Worm (Caenorhabditis elegans) whole organism, L2 larva: Measurements from ENCODE around the gene cutl-29.

Experiments used
- C34F6.9 ChIP-seq: fragments of 150-350 bp; optimal IDR thresholded peaks from 2 replicates; lab custom pipeline; 2014; ENCODE audit warnings: missing biosample characterization, missing genetic modification characterization
- F13H6.1 ChIP-seq: sonication (generic microtip); optimal IDR thresholded peaks from 2 replicates; lab custom pipeline; 2016; ENCODE audit warnings: missing genetic modification characterization, missing compliant biosample characterization
- ZK546.5 ChIP-seq: sonication (generic microtip); optimal IDR thresholded peaks from 2 replicates; lab custom pipeline; 2017; ENCODE audit warnings: missing biosample characterization, missing genetic modification characterization
- alr-1 ChIP-seq: fragments of 150-350 bp; optimal IDR thresholded peaks from 2 replicates; lab custom pipeline; 2014; ENCODE audit warnings: missing biosample characterization, missing genetic modification characterization
- aly-2 ChIP-seq: fragments of 150-350 bp; optimal IDR thresholded peaks from 2 replicates; lab custom pipeline; 2014; ENCODE audit warnings: missing biosample characterization, missing genetic modification characterization
- ama-1 ChIP-seq: fragments of 150-350 bp; optimal IDR thresholded peaks from 2 replicates; lab custom pipeline; 2018; ENCODE audit warnings: inconsistent platforms
- blmp-1 ChIP-seq: sonication (generic microtip); optimal IDR thresholded peaks from 2 replicates; lab custom pipeline; 2017; ENCODE audit warnings: missing genetic modification characterization, mild to moderate bottlenecking, missing compliant biosample characterization, antibody characterized with exemption, moderate library complexity; ENCODE audit not compliant: insufficient read depth
- ceh-16 ChIP-seq: fragments of 150-350 bp; optimal IDR thresholded peaks from 2 replicates; lab custom pipeline; 2014; ENCODE audit warnings: missing biosample characterization, missing genetic modification characterization
- ceh-82 ChIP-seq: fragments of 150-350 bp; optimal IDR thresholded peaks from 2 replicates; lab custom pipeline; 2014; ENCODE audit warnings: missing biosample characterization, missing genetic modification characterization
- crh-2 ChIP-seq: sonication (generic microtip); optimal IDR thresholded peaks from 2 replicates; lab custom pipeline; 2017; ENCODE audit warnings: missing biosample characterization, missing genetic modification characterization
- dmd-4 ChIP-seq: sonication (generic microtip); optimal IDR thresholded peaks from 2 replicates; lab custom pipeline; 2017; ENCODE audit warnings: missing biosample characterization, missing genetic modification characterization
- egl-27 ChIP-seq: sonication (generic microtip); optimal IDR thresholded peaks from 3 replicates; lab custom pipeline; 2017; ENCODE audit warnings: missing biosample characterization, missing genetic modification reagents, missing genetic modification characterization
- elt-1 ChIP-seq: fragments of 150-350 bp; optimal IDR thresholded peaks from 2 replicates; lab custom pipeline; 2014; ENCODE audit warnings: missing biosample characterization, missing genetic modification characterization
- elt-3 ChIP-seq: sonication (generic microtip); optimal IDR thresholded peaks from 2 replicates; lab custom pipeline; 2017; ENCODE audit warnings: missing biosample characterization, missing genetic modification characterization
- fos-1 ChIP-seq: fragments of 150-350 bp; optimal IDR thresholded peaks from 2 replicates; lab custom pipeline; 2014; ENCODE audit warnings: missing biosample characterization, missing genetic modification characterization
- gmeb-1 ChIP-seq: fragments of 150-350 bp; optimal IDR thresholded peaks from 2 replicates; lab custom pipeline; 2014; ENCODE audit warnings: missing biosample characterization, missing genetic modification characterization
- lin-11 ChIP-seq: fragments of 150-350 bp; sonication (generic microtip); optimal IDR thresholded peaks from 2 replicates; lab custom pipeline; 2014; ENCODE audit warnings: missing biosample characterization, missing genetic modification characterization, inconsistent platforms, mixed read lengths
- lin-39 ChIP-seq: fragments of 150-350 bp; optimal IDR thresholded peaks from 2 replicates; lab custom pipeline; 2014; ENCODE audit warnings: missing biosample characterization, missing genetic modification reagents, missing genetic modification characterization
- lsy-2 ChIP-seq, 2 experiments: fragments of 150-350 bp in 1 of 2; sonication (generic microtip) in 1 of 2; optimal IDR thresholded peaks; 2 replicates each; lab custom pipeline; 2014 to 2017; ENCODE audit warnings: missing biosample characterization in 2 of 2, missing genetic modification characterization in 2 of 2
- mab-5 ChIP-seq: fragments of 150-350 bp; optimal IDR thresholded peaks from 2 replicates; lab custom pipeline; 2014; ENCODE audit warnings: missing biosample characterization, missing genetic modification characterization
- nhr-10 ChIP-seq: sonication (generic microtip); optimal IDR thresholded peaks from 2 replicates; lab custom pipeline; 2017; ENCODE audit warnings: missing biosample characterization, missing genetic modification characterization
- nhr-11 ChIP-seq: fragments of 150-350 bp; optimal IDR thresholded peaks from 2 replicates; lab custom pipeline; 2014; ENCODE audit warnings: missing biosample characterization, missing genetic modification characterization
- nhr-129 ChIP-seq: fragments of 150-350 bp; optimal IDR thresholded peaks from 2 replicates; lab custom pipeline; 2014; ENCODE audit warnings: missing biosample characterization, missing genetic modification characterization
- nhr-21 ChIP-seq: fragments of 150-350 bp; optimal IDR thresholded peaks from 2 replicates; lab custom pipeline; 2014; ENCODE audit warnings: missing biosample characterization, missing genetic modification characterization
- nhr-23 ChIP-seq: fragments of 150-350 bp; optimal IDR thresholded peaks from 2 replicates; lab custom pipeline; 2014; ENCODE audit warnings: missing biosample characterization, missing genetic modification reagents, missing genetic modification characterization
- nhr-237 ChIP-seq: fragments of 150-350 bp; optimal IDR thresholded peaks from 2 replicates; lab custom pipeline; 2014; ENCODE audit warnings: missing biosample characterization, missing genetic modification characterization
- nhr-25 ChIP-seq: fragments of 150-350 bp; sonication (generic microtip); optimal IDR thresholded peaks from 3 replicates; lab custom pipeline; 2014; ENCODE audit warnings: missing biosample characterization, missing genetic modification characterization
- nhr-6 ChIP-seq: fragments of 150-350 bp; optimal IDR thresholded peaks from 2 replicates; lab custom pipeline; 2014; ENCODE audit warnings: missing biosample characterization, missing genetic modification characterization
- nhr-77 ChIP-seq: fragments of 150-350 bp; optimal IDR thresholded peaks from 2 replicates; lab custom pipeline; 2014; ENCODE audit warnings: missing biosample characterization, missing genetic modification characterization
- sem-4 ChIP-seq: fragments of 150-350 bp; optimal IDR thresholded peaks from 2 replicates; lab custom pipeline; 2014; ENCODE audit warnings: missing biosample characterization, missing genetic modification reagents, missing genetic modification characterization
- sma-9 ChIP-seq, 2 experiments: fragments of 150-350 bp in 1 of 2; sonication (generic microtip) in 1 of 2; optimal IDR thresholded peaks; 2 replicates each; lab custom pipeline; 2014 to 2016; ENCODE audit warnings: missing genetic modification characterization in 2 of 2, mild to moderate bottlenecking in 1 of 2, missing biosample characterization in 1 of 2, missing compliant biosample characterization in 1 of 2, missing genetic modification reagents in 1 of 2, moderate library complexity in 1 of 2
- snpc-4 ChIP-seq: fragments of 150-350 bp; optimal IDR thresholded peaks from 2 replicates; lab custom pipeline; 2014; ENCODE audit warnings: missing biosample characterization, missing genetic modification characterization
- unc-55 ChIP-seq: fragments of 150-350 bp; sonication (generic microtip); optimal IDR thresholded peaks from 3 replicates; lab custom pipeline; 2014; ENCODE audit warnings: missing biosample characterization, missing genetic modification reagents, missing genetic modification characterization
- zag-1 ChIP-seq: fragments of 150-350 bp; optimal IDR thresholded peaks from 2 replicates; lab custom pipeline; 2014; ENCODE audit warnings: missing biosample characterization, missing genetic modification characterization
- ztf-11 ChIP-seq: sonication (generic microtip); optimal IDR thresholded peaks from 2 replicates; lab custom pipeline; 2017; ENCODE audit warnings: missing biosample characterization, missing genetic modification characterization
- ztf-4 ChIP-seq: fragments of 150-350 bp; optimal IDR thresholded peaks from 2 replicates; lab custom pipeline; 2014; ENCODE audit warnings: missing biosample characterization, missing genetic modification characterization

The cutl-29 gene

DNA sequence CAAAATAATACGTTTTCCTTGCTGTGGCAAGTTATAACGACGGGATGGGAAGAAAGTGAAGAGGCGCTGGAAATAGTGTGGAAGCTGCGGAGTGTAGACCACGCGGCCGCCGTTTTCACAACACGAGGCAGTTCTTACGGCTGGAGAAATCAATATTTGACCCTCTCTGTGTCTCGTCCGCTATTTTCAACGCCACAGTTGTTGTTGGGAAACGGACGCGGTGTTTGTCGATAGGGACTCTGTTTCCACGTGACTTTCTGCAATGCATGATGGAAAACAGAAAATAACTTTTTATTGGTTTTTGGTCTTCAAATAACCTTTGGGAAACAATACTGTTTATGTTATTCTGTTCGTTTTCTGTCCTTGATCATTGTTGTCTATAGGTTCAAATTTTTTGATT lies 39.0 kb downstream of the cutl-29 start, which contains the start of gene K02A6.3 (continued):
- TF ChIP-seq nhr-10 (no peak), lsy-2 (tag; optimal IDR thresholded peaks at IDR 0.05; lab: Kevin White, UChicago) (peak; percentile 21 to 84), ztf-4 (tag; lab: Kevin White, UChicago) (peak; percentile 86), dmd-4 (no peak), nhr-237 (no peak), fos-1 (tag; lab: Kevin White, UChicago) (peak; percentile 72), mab-5 (tag; lab: Kevin White, UChicago) (peak; percentile 80), lin-39 (tag; lab: Kevin White, UChicago) (no peak), nhr-23 (tag; lab: Kevin White, UChicago) (no peak), sma-9 (GFP tag; optimal IDR thresholded peaks at IDR 0.05; lab: Kevin White, UChicago) (peak; percentile 97), sma-9 (tag; optimal IDR thresholded peaks at IDR 0.05; lab: Kevin White, UChicago) (no peak), nhr-129 (tag; lab: Kevin White, UChicago) (peak; percentile 96), blmp-1 (peak; percentile 93), elt-3 (tag; lab: Kevin White, UChicago) (no peak), crh-2 (tag; lab: Kevin White, UChicago) (peak; percentile 93), zag-1 (tag; lab: Kevin White, UChicago) (no peak), ceh-82 (no peak), nhr-77 (tag; lab: Kevin White, UChicago) (no peak)

DNA sequence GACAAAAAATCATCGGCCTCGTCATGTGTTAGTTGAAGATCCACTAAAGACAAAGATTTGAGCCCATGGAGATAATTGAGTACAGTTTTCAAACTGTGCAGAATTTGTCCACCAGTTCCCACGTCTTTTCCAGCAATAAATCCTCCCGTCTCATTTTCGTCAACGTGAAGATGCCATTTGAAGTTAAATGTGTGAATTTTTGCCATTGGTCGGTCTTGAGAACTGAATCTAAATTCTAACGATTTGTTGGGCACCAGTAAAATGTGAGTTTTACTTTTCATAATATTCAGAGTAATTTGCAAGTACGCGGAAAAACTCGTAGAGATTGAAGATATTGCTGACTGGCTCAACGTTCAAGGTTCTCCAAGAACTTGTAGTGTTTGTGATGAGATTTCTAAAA lies 40.2 kb downstream of the cutl-29 start:
- TF ChIP-seq egl-27 (tag; lab: Kevin White, UChicago): no peak

DNA sequence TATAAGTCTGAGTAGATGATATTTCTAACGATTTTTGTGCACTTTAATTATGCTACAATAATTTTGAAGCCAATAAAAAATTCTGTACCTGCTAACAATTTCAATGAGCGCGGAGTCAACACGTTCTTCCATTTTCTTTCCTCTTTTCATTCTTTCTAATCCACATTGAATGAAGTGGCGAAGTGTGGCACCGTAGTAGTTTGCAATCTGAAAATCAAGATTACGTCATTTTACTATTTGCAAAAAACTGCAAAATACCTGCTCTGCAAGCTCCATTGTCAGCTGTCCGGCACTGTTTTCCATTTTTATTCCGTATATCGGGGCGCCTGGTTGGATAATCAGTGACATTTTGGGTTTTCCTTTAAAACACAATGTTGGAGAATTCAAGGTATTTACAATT lies 41.6 kb downstream of the cutl-29 start:
- TF ChIP-seq aly-2 (tag; lab: Kevin White, UChicago) (no peak), unc-55 (no peak), lin-39 (tag; lab: Kevin White, UChicago) (no peak), elt-1 (no peak), ztf-4 (tag; lab: Kevin White, UChicago) (no peak), sem-4 (no peak), sma-9 (GFP tag; optimal IDR thresholded peaks at IDR 0.05; lab: Kevin White, UChicago) (no peak), sma-9 (tag; optimal IDR thresholded peaks at IDR 0.05; lab: Kevin White, UChicago) (no peak), egl-27 (tag; lab: Kevin White, UChicago) (no peak), alr-1 (no peak), mab-5 (tag; lab: Kevin White, UChicago) (no peak), nhr-77 (tag; lab: Kevin White, UChicago) (no peak)

DNA sequence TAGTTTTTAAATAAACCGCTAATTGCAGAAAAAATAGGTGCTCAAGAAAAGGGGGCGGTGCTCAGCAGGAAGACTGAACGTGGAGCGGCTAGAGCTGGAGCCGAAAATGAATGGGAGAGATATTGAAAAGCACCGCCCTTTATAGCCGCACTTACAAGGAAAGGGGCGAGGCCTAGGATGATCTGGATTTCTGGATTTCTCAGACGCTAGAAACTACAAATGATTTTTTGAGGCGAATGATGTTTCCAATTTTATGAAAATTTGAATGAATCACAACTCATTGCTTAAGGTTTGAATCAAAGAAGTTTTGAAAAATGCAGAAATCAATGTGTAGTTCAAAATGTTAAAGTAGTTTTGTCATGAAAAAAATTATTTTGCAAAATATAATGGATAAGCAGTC lies 45.9 kb downstream of the cutl-29 start, which contains the start of gene K02A6.2:
Gene K02A6.2 (minus strand): TSS at position 101 of the 400 bp plus-strand sequence.
- TF ChIP-seq blmp-1 (no peak), lin-39 (tag; lab: Kevin White, UChicago) (no peak), fos-1 (tag; lab: Kevin White, UChicago) (no peak), ama-1 (lab: Kevin White, UChicago) (no peak), nhr-77 (tag; lab: Kevin White, UChicago) (no peak), nhr-11 (tag; lab: Kevin White, UChicago) (no peak), dmd-4 (no peak), nhr-21 (tag; lab: Kevin White, UChicago) (no peak), crh-2 (tag; lab: Kevin White, UChicago) (no peak), elt-1 (no peak), ceh-82 (no peak), sem-4 (no peak), nhr-6 (tag; lab: Kevin White, UChicago) (no peak), sma-9 (GFP tag; optimal IDR thresholded peaks at IDR 0.05; lab: Kevin White, UChicago) (no peak), sma-9 (tag; optimal IDR thresholded peaks at IDR 0.05; lab: Kevin White, UChicago) (no peak), nhr-25 (tag; lab: Kevin White, UChicago) (no peak)

- TF ChIP-seq F13H6.1 (no peak), ceh-16 (tag; lab: Kevin White, UChicago) (no peak), nhr-23 (tag; lab: Kevin White, UChicago) (no peak), alr-1 (no peak), dmd-4 (no peak), ama-1 (lab: Kevin White, UChicago) (no peak), gmeb-1 (tag; lab: Kevin White, UChicago) (no peak), sma-9 (GFP tag; optimal IDR thresholded peaks at IDR 0.05; lab: Kevin White, UChicago) (no peak), sma-9 (tag; optimal IDR thresholded peaks at IDR 0.05; lab: Kevin White, UChicago) (no peak), crh-2 (tag; lab: Kevin White, UChicago) (no peak), unc-55 (no peak), lin-11 (tag; lab: Kevin White, UChicago) (no peak), ztf-4 (tag; lab: Kevin White, UChicago) (no peak), zag-1 (tag; lab: Kevin White, UChicago) (no peak), nhr-11 (tag; lab: Kevin White, UChicago) (no peak), ztf-11 (tag; lab: Kevin White, UChicago) (no peak), snpc-4 (tag; lab: Kevin White, UChicago) (no peak), ZK546.5 (tag; lab: Kevin White, UChicago) (no peak), C34F6.9 (tag; lab: Kevin White, UChicago) (no peak), lsy-2 (tag; optimal IDR thresholded peaks at IDR 0.05; lab: Kevin White, UChicago) (no peak)
These were observed 51.4 kb downstream of the cutl-29 start, which contains the start of gene K02A6.1 for ce11 chrX:8219428-8219827. Gene K02A6.1, plus strand, starts transcription at chrX:8219728.
